Fruit fly (Drosophila melanogaster): Measurements from ENCODE around the gene tty.

The tty gene

DNA sequence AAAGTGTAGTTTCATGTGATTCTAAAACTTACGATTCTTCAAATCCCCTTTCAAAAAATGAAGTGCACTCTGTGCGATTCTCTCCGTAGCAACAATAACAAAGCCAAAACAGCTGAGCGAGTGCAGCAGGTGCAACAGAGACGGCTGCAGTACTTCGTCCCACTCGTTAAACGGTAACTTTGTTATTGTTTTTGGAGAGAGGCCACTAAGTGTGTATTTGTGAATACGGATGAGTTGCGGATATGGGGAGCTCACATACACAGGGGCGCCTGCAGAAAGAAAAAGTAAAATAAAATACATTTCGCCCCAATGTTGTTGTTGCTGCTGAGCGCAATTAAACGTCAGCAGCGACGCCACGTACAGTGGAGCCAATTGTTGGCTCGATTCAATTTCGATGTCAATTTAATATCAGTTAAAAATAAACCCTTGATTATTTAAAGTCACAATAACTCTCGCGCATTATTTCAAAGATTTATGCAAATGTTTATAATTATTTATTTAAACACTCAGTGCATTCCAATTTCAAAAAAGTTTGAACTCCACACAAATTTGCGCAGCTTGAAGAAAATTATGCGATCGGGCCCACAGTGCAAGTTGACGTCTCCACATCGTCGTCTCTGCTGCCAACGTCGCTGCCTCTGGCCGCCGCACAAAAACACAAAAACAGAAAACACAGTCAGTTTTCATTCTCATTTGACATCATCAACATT, 28.0 kb upstream of the tty start (continued):
- TF ChIP-seq CG12071 (GFP tag; optimal IDR thresholded peaks at IDR 0.05) (peak; percentile 96), Ets97D (GFP tag; optimal IDR thresholded peaks at IDR 0.05) (peak; percentile 87), CG2199 (GFP tag; IDR thresholded peaks at IDR 0.05) (peak; percentile 89), zfh2 (GFP tag; optimal IDR thresholded peaks at IDR 0.05) (peak; percentile 97), lilli (GFP tag; optimal IDR thresholded peaks at IDR 0.05) (peak; percentile 98), Sox100B (GFP tag; optimal IDR thresholded peaks at IDR 0.05) (peak; percentile 99), h (optimal IDR thresholded peaks at IDR 0.05) (no peak), CG10979 (tag; optimal IDR thresholded peaks at IDR 0.05) (peak; percentile 97), tx (GFP tag; optimal IDR thresholded peaks at IDR 0.05) (peak; percentile 95), bab2 (GFP tag; optimal IDR thresholded peaks at IDR 0.05) (peak; percentile 95), CG30431 (GFP tag; optimal IDR thresholded peaks at IDR 0.05) (peak; percentile 95), Poxn (GFP tag; IDR thresholded peaks at IDR 0.05) (peak; percentile 82), CG11247 (GFP tag; IDR thresholded peaks at IDR 0.05) (peak; percentile 94), twi (tag; optimal IDR thresholded peaks at IDR 0.05) (peak; percentile 95), CG2875 (GFP tag; optimal IDR thresholded peaks at IDR 0.05) (peak; percentile 96), vvl (GFP tag; IDR thresholded peaks at IDR 0.05) (peak; percentile 97), Adf1 (GFP tag; IDR thresholded peaks at IDR 0.05) (peak; percentile 97), ash1 (GFP tag; optimal IDR thresholded peaks at IDR 0.05) (peak; percentile 49), CG6813 (GFP tag; optimal IDR thresholded peaks at IDR 0.05) (peak; percentile 98), ssp (GFP tag; IDR thresholded peaks at IDR 0.05) (peak; percentile 90), Hr78 (GFP tag; optimal IDR thresholded peaks at IDR 0.05) (peak in 1 of 2 experiments; percentile 85), mld (GFP tag; IDR thresholded peaks at IDR 0.05; ENCODE audit: partially characterized antibody) (no peak), Ets65A (GFP tag) (peak; percentile 99), gcm2 (GFP tag; optimal IDR thresholded peaks at IDR 0.05) (peak; percentile 93), Mrtf (GFP tag; IDR thresholded peaks at IDR 0.05) (peak; percentile 96), Ravus (GFP tag; IDR thresholded peaks at IDR 0.05) (peak; percentile 92), CG5245 (GFP tag; optimal IDR thresholded peaks at IDR 0.05) (peak; percentile 94), CG15073 (GFP tag; optimal IDR thresholded peaks at IDR 0.05) (peak; percentile 85), CG6254 (GFP tag; optimal IDR thresholded peaks at IDR 0.05) (peak; percentile 94), Opbp (GFP tag; IDR thresholded peaks at IDR 0.05; ENCODE audit: partially characterized antibody) (no peak), Dip2 (GFP tag; IDR thresholded peaks at IDR 0.05) (peak; percentile 71), CG1603 (tag; optimal IDR thresholded peaks at IDR 0.05) (peak; percentile 87), tin (GFP tag; optimal IDR thresholded peaks at IDR 0.05) (peak; percentile 98), CG10565 (GFP tag; optimal IDR thresholded peaks at IDR 0.05) (peak; percentile 63), CG2202 (tag; optimal IDR thresholded peaks at IDR 0.05) (peak; percentile 94), croc (GFP tag; conservative IDR thresholded peaks at IDR 0.05) (peak; percentile 96), CG6854 (GFP tag; optimal IDR thresholded peaks at IDR 0.05) (peak; percentile 96), CG33213 (GFP tag; optimal IDR thresholded peaks at IDR 0.05) (peak; percentile 91), hkb (optimal IDR thresholded peaks at IDR 0.05) (no peak), hkb (GFP tag; IDR thresholded peaks at IDR 0.05) (peak; percentile 98), CG7786 (GFP tag; optimal IDR thresholded peaks at IDR 0.05) (peak; percentile 96), Antp (GFP tag; optimal IDR thresholded peaks at IDR 0.05) (peak; percentile 92), CrebB (tag; optimal IDR thresholded peaks at IDR 0.05) (peak; percentile 97), emc (GFP tag; optimal IDR thresholded peaks at IDR 0.05) (peak; percentile 93), z (GFP tag; IDR thresholded peaks at IDR 0.05) (peak; percentile 67; the same call in 2 of the 3 replicates), CG13894 (tag; optimal IDR thresholded peaks at IDR 0.05) (peak; percentile 97), dmrt99B (tag; optimal IDR thresholded peaks at IDR 0.05) (peak; percentile 99), peb (GFP tag; IDR thresholded peaks at IDR 0.05) (peak; percentile 95), pan (optimal IDR thresholded peaks at IDR 0.05) (no peak), pan (GFP tag; optimal IDR thresholded peaks at IDR 0.05 in 1 of 2, IDR thresholded peaks at IDR 0.05 in 1 of 2) (peak in 1 of 2 experiments; percentile 97), Side (GFP tag; optimal IDR thresholded peaks at IDR 0.05) (peak; percentile 95)
